Worm (Caenorhabditis elegans): Measurements from ENCODE around the gene clec-255.

Gene clec-255

ce11 chrV:18725858-18726257 lies 44.7 kb downstream of the clec-255 start:
- TF ChIP-seq B0019.2 (GFP tag; conservative IDR thresholded peaks at IDR 0.05) (no peak), zfh-2 (GFP tag; conservative IDR thresholded peaks at IDR 0.05) (0 out of 2 replicates have a peak, but pooled peaks have one; percentile 23)

DNA sequence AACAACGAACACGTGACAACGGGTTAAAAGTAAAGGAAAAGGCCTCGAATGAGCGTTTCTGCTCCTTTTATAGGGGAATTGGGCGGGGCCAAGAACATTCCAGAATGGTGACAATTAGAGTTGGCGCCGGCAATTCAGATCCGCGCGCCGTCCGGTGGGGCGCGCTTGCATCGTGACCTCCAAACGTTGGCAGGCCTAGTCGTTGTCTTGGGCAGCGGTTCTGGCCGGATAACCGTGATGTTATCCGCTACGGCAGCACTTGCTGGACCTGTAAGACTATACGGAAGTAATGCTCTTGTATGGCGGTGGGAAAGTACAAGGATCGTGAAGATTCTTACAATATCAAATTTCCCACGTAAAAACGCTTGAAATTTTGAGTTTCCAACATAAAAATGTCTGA lies 45.7 kb downstream of the clec-255 start:
- peak; percentile 57; the same call in 1 of the 2 replicates for TF ChIP-seq mcd-1 (GFP tag; IDR thresholded peaks at IDR 0.05)
- 0 out of 2 replicates have a peak, but pooled peaks have one; percentile 22 for TF ChIP-seq hmg-1.2 (GFP tag; IDR thresholded peaks at IDR 0.05)
- TF ChIP-seq hsf-1 (GFP tag; IDR thresholded peaks at IDR 0.05): 0 out of 2 replicates have a peak, but pooled peaks have one; percentile 32
- peak; percentile 29; the same call in 1 of the 2 replicates for TF ChIP-seq zfh-2 (GFP tag; conservative IDR thresholded peaks at IDR 0.05)
- TF ChIP-seq nhr-120 (GFP tag; IDR thresholded peaks at IDR 0.05): 0 out of 2 replicates have a peak, but pooled peaks have one; percentile 48

DNA sequence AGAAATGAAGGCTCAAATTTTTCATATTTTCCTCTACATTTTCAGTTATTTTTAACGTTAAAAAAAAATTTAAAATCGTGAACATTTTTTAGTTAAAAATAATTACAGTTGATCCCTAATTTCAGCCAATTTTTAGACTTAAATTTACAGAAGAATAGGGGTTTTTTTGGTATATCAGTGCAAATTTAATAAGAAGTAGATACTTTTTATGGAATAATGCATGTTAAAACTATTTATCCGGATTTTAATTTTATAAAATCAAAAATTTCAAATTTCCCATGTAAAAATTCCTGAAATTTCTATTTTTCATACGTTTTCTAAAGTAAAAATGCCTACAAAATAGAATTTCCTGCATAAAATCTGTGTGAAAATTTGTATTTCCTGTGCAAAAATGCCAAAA lies 46.4 kb downstream of the clec-255 start:
- no peak for TF ChIP-seq nfya-2 (GFP tag; IDR thresholded peaks at IDR 0.05)
- no peak for TF ChIP-seq tlf-1 (GFP tag; optimal IDR thresholded peaks at IDR 0.05)
- TF ChIP-seq Y67H2A.10 (GFP tag; conservative IDR thresholded peaks at IDR 0.05): no peak
- TF ChIP-seq sdz-38 (tag; optimal IDR thresholded peaks at IDR 0.05): no peak
- no peak for TF ChIP-seq him-1 (tag; optimal IDR thresholded peaks at IDR 0.05)
- no peak for TF ChIP-seq somi-1 (GFP tag; optimal IDR thresholded peaks at IDR 0.05)
- TF ChIP-seq D2030.7 (GFP tag; IDR thresholded peaks at IDR 0.05): no peak
- no peak for TF ChIP-seq tbp1 (GFP tag; optimal IDR thresholded peaks at IDR 0.05)
- no peak for TF ChIP-seq F57A8.1 (GFP tag; optimal IDR thresholded peaks at IDR 0.05)
- TF ChIP-seq madf-10 (tag; optimal IDR thresholded peaks at IDR 0.05): no peak
- TF ChIP-seq ceh-100 (GFP tag; IDR thresholded peaks at IDR 0.05): no peak
- TF ChIP-seq attf-5 (GFP tag; optimal IDR thresholded peaks at IDR 0.05): no peak
- TF ChIP-seq F39B2.1 (GFP tag; IDR thresholded peaks at IDR 0.05): no peak
- TF ChIP-seq attf-3 (GFP tag; conservative IDR thresholded peaks at IDR 0.05): no peak

- TF ChIP-seq F23B12.7 (tag; optimal IDR thresholded peaks at IDR 0.05; ENCODE audit: insufficient read depth): peak; percentile 49
- TF ChIP-seq hmg-1.2 (GFP tag; IDR thresholded peaks at IDR 0.05): peak; percentile 99
- no peak for TF ChIP-seq snpc-4 (GFP tag; optimal IDR thresholded peaks at IDR 0.05)
- peak in 3 of 4 experiments; percentile 46 to 74 (median 55) for TF ChIP-seq snpc-4 (tag; optimal IDR thresholded peaks at IDR 0.05)
- no peak for TF ChIP-seq ekl-4 (GFP tag; IDR thresholded peaks at IDR 0.05)
- TF ChIP-seq Y53G8AR.9 (GFP tag; conservative IDR thresholded peaks at IDR 0.05): no peak
- no peak for TF ChIP-seq F57C9.4 (tag; optimal IDR thresholded peaks at IDR 0.05)
- no peak for TF ChIP-seq nhr-27 (tag; optimal IDR thresholded peaks at IDR 0.05)
- peak; percentile 51 for TF ChIP-seq snpc-3.4 (tag; optimal IDR thresholded peaks at IDR 0.05)
- TF ChIP-seq zfh-2 (GFP tag; conservative IDR thresholded peaks at IDR 0.05): peak; percentile 71
- peak; percentile 49 for TF ChIP-seq lin-54 (GFP tag; optimal IDR thresholded peaks at IDR 0.05)
- peak in 1 of 3 experiments; percentile 74 for TF ChIP-seq lin-35 (GFP tag; optimal IDR thresholded peaks at IDR 0.05)
These were observed 46.9 kb downstream of the clec-255 start for ce11 chrV:18723604-18724003.

ce11 chrV:18722510-18723299 lies 47.8 kb downstream of the clec-255 start:
- TF ChIP-seq madf-6 (GFP tag; IDR thresholded peaks at IDR 0.05): no peak
- no peak for TF ChIP-seq pbrm-1 (GFP tag; IDR thresholded peaks at IDR 0.05)
- TF ChIP-seq Y56A3A.18 (GFP tag; IDR thresholded peaks at IDR 0.05): no peak
- no peak for TF ChIP-seq attf-3 (GFP tag; conservative IDR thresholded peaks at IDR 0.05)
- no peak for TF ChIP-seq tbp1 (GFP tag; optimal IDR thresholded peaks at IDR 0.05)
- no peak for TF ChIP-seq nhr-90 (tag; optimal IDR thresholded peaks at IDR 0.05)
- TF ChIP-seq ceh-79 (tag; optimal IDR thresholded peaks at IDR 0.05): no peak
- TF ChIP-seq efl-1 (GFP tag; optimal IDR thresholded peaks at IDR 0.05): no peak
- TF ChIP-seq K11D2.4 (GFP tag; IDR thresholded peaks at IDR 0.05): no peak
- TF ChIP-seq attf-6 (GFP tag; IDR thresholded peaks at IDR 0.05): no peak
- no peak for TF ChIP-seq nhr-120 (GFP tag; IDR thresholded peaks at IDR 0.05)
- no peak for TF ChIP-seq ZK185.1 (tag; optimal IDR thresholded peaks at IDR 0.05; ENCODE audit: poor library complexity, severe bottlenecking)
- no peak for TF ChIP-seq rpc-1 (optimal IDR thresholded peaks at IDR 0.05)
- no peak for TF ChIP-seq rpc-1 (tag; optimal IDR thresholded peaks at IDR 0.05)
